Worm (Caenorhabditis elegans) whole organism, L4 larva: ENCODE data around the gene W06H8.2.
A peak's percentile ranks its signal among the peaks of the same experiment; 100 is the strongest.

ENCODE experiments used
- D1046.2 ChIP-seq: fragments of 200-800 bp; sonication (Bioruptor generic); IDR thresholded peaks from 2 replicates; pipeline ENCODE4 v1.3.6; 2022; ENCODE audit warnings: missing genetic modification characterization, missing compliant biosample characterization
- F44E2.7 ChIP-seq: fragments of 200-800 bp; sonication (Bioruptor generic); IDR thresholded peaks from 2 replicates; pipeline ENCODE4 v2.1.2; 2022; ENCODE audit warnings: missing genetic modification characterization, missing compliant biosample characterization
- F49E8.2 ChIP-seq: sonication (generic microtip); optimal IDR thresholded peaks from 2 replicates; lab custom pipeline; 2016; ENCODE audit warnings: missing compliant biosample characterization, mild to moderate bottlenecking, missing genetic modification characterization, borderline replicate concordance
- R02D3.7 ChIP-seq: fragments of 150-350 bp; sonication (generic microtip); optimal IDR thresholded peaks from 3 replicates; lab custom pipeline; 2014; ENCODE audit warnings: missing biosample characterization, missing genetic modification characterization
- Y75B8A.6 ChIP-seq: fragments of 200-800 bp; sonication (Bioruptor generic); IDR thresholded peaks from 2 replicates; pipeline ENCODE4 v1.3.6; 2022; ENCODE audit warnings: missing genetic modification reagents, missing genetic modification characterization, missing compliant biosample characterization
- ZK337.2 ChIP-seq: fragments of 200-800 bp; sonication (Bioruptor generic); IDR thresholded peaks from 2 replicates; pipeline ENCODE4 v1.3.6; 2022; ENCODE audit warnings: missing genetic modification reagents, missing genetic modification characterization, missing compliant biosample characterization
- ceh-28 ChIP-seq: fragments of 150-350 bp; optimal IDR thresholded peaks from 2 replicates; lab custom pipeline; 2014; ENCODE audit warnings: missing biosample characterization, missing genetic modification reagents, missing genetic modification characterization
- ceh-82 ChIP-seq: sonication (generic microtip); optimal IDR thresholded peaks from 2 replicates; lab custom pipeline; 2017; ENCODE audit warnings: missing biosample characterization, missing genetic modification characterization
- ces-1 ChIP-seq: fragments of 150-350 bp; sonication (generic microtip); optimal IDR thresholded peaks from 4 replicates; lab custom pipeline; 2014; ENCODE audit warnings: missing biosample characterization, missing genetic modification reagents, missing genetic modification characterization
- cey-2 ChIP-seq: sonication (generic microtip); optimal IDR thresholded peaks from 3 replicates; lab custom pipeline; 2017; ENCODE audit warnings: missing genetic modification characterization, mild to moderate bottlenecking, missing compliant biosample characterization, antibody characterized with exemption, borderline replicate concordance; ENCODE audit not compliant: insufficient read depth
- daf-12 ChIP-seq: fragments of 150-350 bp; optimal IDR thresholded peaks from 2 replicates; lab custom pipeline; 2014; ENCODE audit warnings: missing biosample characterization, missing genetic modification reagents, missing genetic modification characterization
- daf-16 ChIP-seq, 3 experiments: sonication (generic microtip); optimal IDR thresholded peaks; 2 replicates each; lab custom pipeline; 2016 to 2017; ENCODE audit warnings: missing genetic modification characterization in 3 of 3, missing genetic modification reagents in 3 of 3, mild to moderate bottlenecking in 2 of 3, missing compliant biosample characterization in 2 of 3, missing biosample characterization in 1 of 3, moderate library complexity in 1 of 3
- daf-19 ChIP-seq: fragments of 200-800 bp; sonication (Bioruptor generic); conservative IDR thresholded peaks from 2 replicates; pipeline ENCODE4 v1.3.6; 2022; ENCODE audit warnings: missing genetic modification characterization, missing compliant biosample characterization
- dpl-1 ChIP-seq: fragments of 150-350 bp; optimal IDR thresholded peaks from 2 replicates; lab custom pipeline; 2014; ENCODE audit warnings: missing biosample characterization, missing genetic modification reagents, missing genetic modification characterization
- dve-1 ChIP-seq: sonication (generic microtip); optimal IDR thresholded peaks from 2 replicates; lab custom pipeline; 2017; ENCODE audit warnings: antibody characterized with exemption, mild to moderate bottlenecking, missing genetic modification characterization, missing compliant biosample characterization; ENCODE audit not compliant: insufficient read depth
- hif-1 ChIP-seq, 2 experiments: sonication (generic microtip); optimal IDR thresholded peaks; 2 replicates each; lab custom pipeline; 2016 to 2017; ENCODE audit warnings: missing compliant biosample characterization in 2 of 2, missing genetic modification characterization in 2 of 2, missing genetic modification reagents in 2 of 2, missing genotype in 2 of 2, mild to moderate bottlenecking in 1 of 2
- hlh-30 ChIP-seq: sonication (generic microtip); optimal IDR thresholded peaks from 2 replicates; lab custom pipeline; 2017; ENCODE audit warnings: antibody characterized with exemption, mild to moderate bottlenecking, missing genetic modification characterization, missing compliant biosample characterization; ENCODE audit not compliant: insufficient read depth
- jun-1 ChIP-seq: fragments of 150-350 bp; optimal IDR thresholded peaks from 2 replicates; lab custom pipeline; 2014; ENCODE audit warnings: missing biosample characterization, missing genetic modification reagents, missing genetic modification characterization
- lim-7 ChIP-seq: fragments of 200-800 bp; sonication (Bioruptor generic); IDR thresholded peaks from 2 replicates; pipeline ENCODE4 v1.3.6; 2022; ENCODE audit warnings: missing genetic modification characterization, missing compliant biosample characterization
- lin-15B ChIP-seq: fragments of 150-350 bp; sonication (generic microtip); optimal IDR thresholded peaks from 3 replicates; lab custom pipeline; 2014; ENCODE audit warnings: missing biosample characterization, missing genetic modification characterization
- lin-38 ChIP-seq: fragments of 200-800 bp; sonication (Bioruptor generic); IDR thresholded peaks from 2 replicates; pipeline ENCODE4 v1.3.6; 2022; ENCODE audit warnings: missing genetic modification reagents, missing genetic modification characterization, missing compliant biosample characterization
- lir-3 ChIP-seq: sonication (generic microtip); optimal IDR thresholded peaks from 2 replicates; lab custom pipeline; 2016; ENCODE audit warnings: mild to moderate bottlenecking, missing genetic modification characterization, missing compliant biosample characterization
- lsy-2 ChIP-seq, 2 experiments: fragments of 150-350 bp in 1 of 2; sonication (generic microtip) in 1 of 2; optimal IDR thresholded peaks; 2 replicates each; lab custom pipeline; 2014 to 2017; ENCODE audit warnings: missing biosample characterization in 2 of 2, missing genetic modification characterization in 2 of 2
- madf-5 ChIP-seq, 2 experiments: fragments of 200-800 bp; sonication (Bioruptor generic); IDR thresholded peaks; 2 replicates each; pipeline ENCODE4 v1.3.6; 2022; ENCODE audit warnings: missing compliant biosample characterization in 2 of 2, missing genetic modification characterization in 2 of 2
- mdl-1 ChIP-seq, 2 experiments: fragments of 150-350 bp in 1 of 2; sonication (generic microtip) in 1 of 2; optimal IDR thresholded peaks; 2 replicates each; lab custom pipeline; 2014 to 2017; ENCODE audit warnings: missing biosample characterization in 2 of 2, missing genetic modification characterization in 2 of 2
- mdt-29 ChIP-seq: fragments of 200-800 bp; sonication (Bioruptor generic); IDR thresholded peaks from 2 replicates; pipeline ENCODE4 v1.3.6; 2022; ENCODE audit warnings: missing genetic modification reagents, missing genetic modification characterization, missing compliant biosample characterization
- mxl-2 ChIP-seq: fragments of 200-800 bp; sonication (Bioruptor generic); conservative IDR thresholded peaks from 2 replicates; pipeline ENCODE4 v1.3.6; 2022; ENCODE audit warnings: missing genetic modification reagents, missing genetic modification characterization, missing compliant biosample characterization
- mxl-3 ChIP-seq: fragments of 200-800 bp; sonication (Bioruptor generic); optimal IDR thresholded peaks from 2 replicates; lab custom pipeline; 2018; ENCODE audit warnings: mild to moderate bottlenecking, missing genetic modification characterization, missing compliant biosample characterization
- nhr-102 ChIP-seq: sonication (generic microtip); optimal IDR thresholded peaks from 2 replicates; lab custom pipeline; 2016; ENCODE audit warnings: mild to moderate bottlenecking, missing genetic modification characterization, moderate library complexity, missing compliant biosample characterization
- nhr-237 ChIP-seq: sonication (generic microtip); optimal IDR thresholded peaks from 2 replicates; lab custom pipeline; 2017; ENCODE audit warnings: missing biosample characterization, missing genetic modification characterization
- nhr-28 ChIP-seq: fragments of 150-350 bp; optimal IDR thresholded peaks from 2 replicates; lab custom pipeline; 2014; ENCODE audit warnings: missing biosample characterization, missing genetic modification characterization
- nhr-41 ChIP-seq: fragments of 200-800 bp; sonication (Bioruptor generic); IDR thresholded peaks from 2 replicates; pipeline ENCODE4 v1.3.6; 2022; ENCODE audit warnings: missing genetic modification reagents, missing genetic modification characterization, missing compliant biosample characterization
- nhr-48 ChIP-seq: sonication (generic microtip); optimal IDR thresholded peaks from 2 replicates; lab custom pipeline; 2016; ENCODE audit warnings: mild to moderate bottlenecking, missing genetic modification characterization, missing compliant biosample characterization
- nhr-6 ChIP-seq: fragments of 150-350 bp; optimal IDR thresholded peaks from 2 replicates; lab custom pipeline; 2014; ENCODE audit warnings: missing biosample characterization, missing genetic modification characterization
- nhr-76 ChIP-seq: fragments of 150-350 bp; optimal IDR thresholded peaks from 2 replicates; lab custom pipeline; 2014; ENCODE audit warnings: missing biosample characterization, missing genetic modification characterization
- pha-4 ChIP-seq, 2 experiments: fragments of 150-350 bp in 1 of 2; fragments of 200-800 bp in 1 of 2; sonication (Bioruptor generic) in 1 of 2; IDR thresholded peaks in 1 of 2; optimal IDR thresholded peaks in 1 of 2; 2 replicates each; pipeline versions ENCODE4 v1.3.6 to Lab custom; 2014 to 2022; ENCODE audit warnings: missing genetic modification characterization in 2 of 2, missing genetic modification reagents in 2 of 2, missing biosample characterization in 1 of 2, missing compliant biosample characterization in 1 of 2
- pqm-1 ChIP-seq: sonication (generic microtip); optimal IDR thresholded peaks from 2 replicates; lab custom pipeline; 2017; ENCODE audit warnings: missing biosample characterization, missing genetic modification characterization
- saeg-2 ChIP-seq: fragments of 200-800 bp; sonication (Bioruptor generic); IDR thresholded peaks from 2 replicates; pipeline ENCODE4 v1.3.6; 2022; ENCODE audit warnings: missing genetic modification reagents, missing genetic modification characterization, missing compliant biosample characterization
- unc-130 ChIP-seq: sonication (generic microtip); optimal IDR thresholded peaks from 2 replicates; lab custom pipeline; 2016; ENCODE audit warnings: missing genetic modification reagents, missing genetic modification characterization, missing compliant biosample characterization
- unc-62 ChIP-seq, 3 experiments: fragments of 150-350 bp in 1 of 3; sonication (generic microtip); optimal IDR thresholded peaks in 2 of 3; peaks in 1 of 3; 1 replicate in 1 of 3; 2 replicates in 2 of 3; lab custom pipeline; 2014 to 2017; ENCODE audit warnings: missing biosample characterization in 3 of 3, missing genetic modification characterization in 3 of 3, missing genetic modification reagents in 3 of 3, missing genotype in 1 of 3
- zfp-3 ChIP-seq: fragments of 200-800 bp; sonication (Bioruptor generic); conservative IDR thresholded peaks from 2 replicates; pipeline ENCODE4 v1.3.6; 2022; ENCODE audit warnings: missing genetic modification reagents, missing genetic modification characterization, missing compliant biosample characterization
- zip-11 ChIP-seq: fragments of 200-800 bp; sonication (Bioruptor generic); IDR thresholded peaks from 2 replicates; pipeline ENCODE4 v1.3.6; 2022; ENCODE audit warnings: missing genetic modification characterization, missing compliant biosample characterization
- ztf-11 ChIP-seq: fragments of 150-350 bp; optimal IDR thresholded peaks from 2 replicates; lab custom pipeline; 2014; ENCODE audit warnings: missing biosample characterization, missing genetic modification characterization

Gene W06H8.2

DNA sequence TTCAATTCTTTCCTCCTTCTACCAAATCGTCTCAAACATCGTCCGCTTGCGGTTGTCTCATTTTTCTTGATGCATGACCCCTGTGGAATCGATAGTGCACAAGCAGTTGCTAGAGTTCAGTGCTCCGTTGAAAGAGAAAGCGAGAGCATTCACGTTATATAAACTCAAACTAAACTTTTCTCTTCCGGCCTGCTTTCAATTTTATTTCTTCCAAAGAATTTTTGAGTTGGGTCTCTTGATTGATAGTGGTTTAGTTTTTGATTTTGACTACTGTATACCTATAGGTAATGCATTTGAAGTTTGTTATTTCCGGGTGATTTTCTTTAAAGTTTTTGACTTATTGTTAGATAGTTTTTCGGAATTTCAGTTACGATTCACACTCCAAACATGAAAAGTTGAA is 6.0 kb downstream of the W06H8.2 start:
- TF ChIP-seq unc-62 (GFP tag; optimal IDR thresholded peaks at IDR 0.05 in 1 of 2; lab: Kevin White, UChicago) (peak in 1 of 2 experiments; percentile 95), unc-62 (tag; optimal IDR thresholded peaks at IDR 0.05; lab: Kevin White, UChicago) (no peak), nhr-6 (tag; lab: Kevin White, UChicago) (no peak), hlh-30 (tag; lab: Kevin White, UChicago) (peak; percentile 29)

DNA sequence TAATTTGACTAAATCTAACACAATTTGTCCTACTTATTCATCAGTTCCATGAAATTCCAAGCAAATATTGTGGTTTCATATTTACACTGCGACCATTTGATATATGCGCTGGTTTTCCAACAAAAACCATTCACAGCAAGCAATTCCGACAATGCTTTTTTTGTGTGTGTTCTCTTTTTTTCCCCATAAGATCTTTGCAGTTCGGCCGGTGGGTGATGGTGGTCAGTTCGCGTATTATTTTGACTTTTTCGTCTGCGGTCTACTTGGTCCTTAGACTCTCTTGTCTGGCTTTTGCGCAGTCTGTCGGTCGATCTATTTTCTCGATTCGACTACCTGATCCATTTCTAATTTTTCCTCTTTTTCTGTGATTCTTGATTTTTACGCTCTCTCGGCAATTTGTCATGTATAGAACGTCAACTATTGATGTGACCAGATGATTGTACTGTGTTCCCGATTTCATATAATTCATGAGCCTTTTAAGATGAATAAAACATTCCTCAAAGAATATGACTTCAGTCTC is 6.7 kb downstream of the W06H8.2 start:
- TF ChIP-seq zip-11 (GFP tag; lab: Robert Waterston, UW) (no peak), mdl-1 (tag; optimal IDR thresholded peaks at IDR 0.05; lab: Kevin White, UChicago) (peak in 1 of 2 experiments; percentile 43), unc-62 (GFP tag; optimal IDR thresholded peaks at IDR 0.05 in 1 of 2; lab: Kevin White, UChicago) (peak in 1 of 2 experiments; percentile 94), unc-62 (tag; optimal IDR thresholded peaks at IDR 0.05; lab: Kevin White, UChicago) (no peak), lsy-2 (tag; optimal IDR thresholded peaks at IDR 0.05; lab: Kevin White, UChicago) (peak in 1 of 2 experiments; percentile 6), nhr-28 (tag; lab: Kevin White, UChicago) (peak; percentile 53), ztf-11 (no peak)

DNA sequence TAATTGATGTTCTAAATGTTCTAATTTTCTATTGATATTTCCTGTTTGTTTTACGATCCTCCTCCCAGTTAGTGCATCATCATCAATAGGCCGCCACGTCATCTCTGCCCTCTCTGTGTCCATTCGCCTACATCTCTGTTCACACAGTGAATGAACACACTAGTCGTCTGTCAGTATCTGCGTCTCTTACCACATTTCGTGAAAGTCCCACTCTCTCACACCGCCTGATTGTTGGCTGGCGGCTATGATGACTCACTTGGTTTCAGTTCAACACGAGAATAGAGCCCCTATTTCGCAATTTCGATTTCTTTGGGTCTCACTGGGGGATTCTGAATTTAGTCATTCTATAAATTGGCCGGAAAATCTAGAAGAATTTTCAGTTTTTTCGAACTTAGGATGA is 7.3 kb downstream of the W06H8.2 start:
- TF ChIP-seq lim-7 = no peak
- TF ChIP-seq mxl-2 = no peak
- no peak for TF ChIP-seq saeg-2 (GFP tag; lab: Robert Waterston, UW)
- no peak for TF ChIP-seq lin-15B (tag; lab: Kevin White, UChicago)
- no peak for TF ChIP-seq R02D3.7
- TF ChIP-seq mxl-3 (GFP tag; lab: Kevin White, UChicago) = peak; percentile 71
- no peak for TF ChIP-seq D1046.2 (GFP tag; lab: Robert Waterston, UW)
- no peak for TF ChIP-seq ZK337.2
- no peak for TF ChIP-seq ces-1 (GFP tag; lab: Kevin White, UChicago)
- TF ChIP-seq hif-1 (tag; optimal IDR thresholded peaks at IDR 0.05; lab: Kevin White, UChicago) = peak in 1 of 2 experiments; percentile 41
- no peak for TF ChIP-seq nhr-102
- peak; percentile 78 for TF ChIP-seq jun-1 (tag; lab: Kevin White, UChicago)
- TF ChIP-seq cey-2 (tag; lab: Kevin White, UChicago) = no peak
- no peak for TF ChIP-seq ceh-82 (tag; lab: Kevin White, UChicago)
- TF ChIP-seq F44E2.7 (GFP tag; lab: Robert Waterston, UW) = no peak
- peak; percentile 4 for TF ChIP-seq ceh-28 (tag; lab: Kevin White, UChicago)
- TF ChIP-seq Y75B8A.6 (GFP tag; lab: Robert Waterston, UW) = no peak
- peak; percentile 26 for TF ChIP-seq nhr-48 (tag; lab: Kevin White, UChicago)
- TF ChIP-seq nhr-41 (GFP tag; lab: Robert Waterston, UW) = no peak
- TF ChIP-seq pha-4 (GFP tag; IDR thresholded peaks at IDR 0.05; lab: Robert Waterston, UW) = no peak
- TF ChIP-seq pha-4 (tag; optimal IDR thresholded peaks at IDR 0.05; lab: Kevin White, UChicago) = peak; percentile 86
- no peak for TF ChIP-seq daf-12
- TF ChIP-seq dve-1 (tag; lab: Kevin White, UChicago) = peak; percentile 76
- peak; percentile 80 for TF ChIP-seq nhr-6 (tag; lab: Kevin White, UChicago)
- TF ChIP-seq F49E8.2 (tag; lab: Kevin White, UChicago) = no peak
- peak; percentile 37 for TF ChIP-seq dpl-1 (GFP tag; lab: Kevin White, UChicago)
- no peak for TF ChIP-seq madf-5 (GFP tag; IDR thresholded peaks at IDR 0.05; lab: Robert Waterston, UW)
- TF ChIP-seq nhr-28 (tag; lab: Kevin White, UChicago) = peak; percentile 35
- no peak for TF ChIP-seq nhr-237 (tag; lab: Kevin White, UChicago)
- no peak for TF ChIP-seq daf-16 (GFP tag; optimal IDR thresholded peaks at IDR 0.05; lab: Kevin White, UChicago)
- TF ChIP-seq daf-16 (tag; optimal IDR thresholded peaks at IDR 0.05; lab: Kevin White, UChicago) = peak; percentile 46
- no peak for TF ChIP-seq zfp-3 (GFP tag; lab: Robert Waterston, UW)
- TF ChIP-seq mdt-29 (GFP tag; lab: Robert Waterston, UW) = 0 out of 2 replicates have a peak, but pooled peaks have one; percentile 38
- peak in 1 of 2 experiments; percentile 100 for TF ChIP-seq unc-62 (GFP tag; optimal IDR thresholded peaks at IDR 0.05 in 1 of 2; lab: Kevin White, UChicago)
- TF ChIP-seq unc-62 (tag; optimal IDR thresholded peaks at IDR 0.05; lab: Kevin White, UChicago) = no peak
- TF ChIP-seq lin-38 (GFP tag; lab: Robert Waterston, UW) = no peak
- TF ChIP-seq mdl-1 (tag; optimal IDR thresholded peaks at IDR 0.05; lab: Kevin White, UChicago) = peak; percentile 79 to 81
- no peak for TF ChIP-seq pqm-1 (tag; lab: Kevin White, UChicago)
- TF ChIP-seq nhr-76 (tag; lab: Kevin White, UChicago) = no peak
- TF ChIP-seq daf-19 (GFP tag; lab: Robert Waterston, UW) = no peak
- TF ChIP-seq hlh-30 (tag; lab: Kevin White, UChicago) = peak; percentile 94
- no peak for TF ChIP-seq unc-130 (GFP tag; lab: Kevin White, UChicago)
- TF ChIP-seq lir-3 (tag; lab: Kevin White, UChicago) = no peak
